Worm (Caenorhabditis elegans) whole organism, late embryonic: ENCODE results near the gene srh-118.

Experiments used
- K09A11.1 ChIP-seq: sonication (generic microtip); optimal IDR thresholded peaks from 2 replicates; lab custom pipeline; 2017; ENCODE audit warnings: antibody characterized with exemption, mild to moderate bottlenecking, missing genetic modification characterization, missing compliant biosample characterization; ENCODE audit not compliant: insufficient read depth
- Y22D7AL.16 ChIP-seq: sonication (generic microtip); optimal IDR thresholded peaks from 2 replicates; lab custom pipeline; 2016; ENCODE audit warnings: missing genetic modification characterization, missing compliant biosample characterization
- ahr-1 ChIP-seq: sonication (generic microtip); optimal IDR thresholded peaks from 2 replicates; lab custom pipeline; 2016; ENCODE audit warnings: missing genetic modification characterization, missing compliant biosample characterization
- ceh-14 ChIP-seq: sonication (generic microtip); optimal IDR thresholded peaks from 2 replicates; lab custom pipeline; 2016; ENCODE audit warnings: missing genotype, missing genetic modification characterization, missing compliant biosample characterization
- ceh-30 ChIP-seq: fragments of 150-350 bp; optimal IDR thresholded peaks from 2 replicates; lab custom pipeline; 2014; ENCODE audit warnings: missing biosample characterization, missing genetic modification characterization
- ceh-31 ChIP-seq: sonication (generic microtip); optimal IDR thresholded peaks from 2 replicates; lab custom pipeline; 2016; ENCODE audit warnings: missing genetic modification characterization, missing compliant biosample characterization
- ceh-48 ChIP-seq: sonication (generic microtip); optimal IDR thresholded peaks from 2 replicates; lab custom pipeline; 2016; ENCODE audit warnings: missing genetic modification characterization, inconsistent platforms, missing compliant biosample characterization
- ceh-6 ChIP-seq: fragments of 200-800 bp; sonication (Bioruptor generic); optimal IDR thresholded peaks from 2 replicates; lab custom pipeline; 2018; ENCODE audit warnings: mild to moderate bottlenecking, missing genetic modification characterization, missing compliant biosample characterization
- ceh-9 ChIP-seq: sonication (generic microtip); optimal IDR thresholded peaks from 2 replicates; lab custom pipeline; 2016; ENCODE audit warnings: mild to moderate bottlenecking, missing genetic modification characterization, inconsistent platforms, missing compliant biosample characterization
- dve-1 ChIP-seq: sonication (generic microtip); optimal IDR thresholded peaks from 2 replicates; lab custom pipeline; 2017; ENCODE audit warnings: antibody characterized with exemption, mild to moderate bottlenecking, missing genetic modification characterization, missing compliant biosample characterization
- elt-4 ChIP-seq: sonication (generic microtip); optimal IDR thresholded peaks from 2 replicates; lab custom pipeline; 2016; ENCODE audit warnings: missing genetic modification characterization, missing compliant biosample characterization
- ets-4 ChIP-seq: sonication (generic microtip); optimal IDR thresholded peaks from 2 replicates; lab custom pipeline; 2016; ENCODE audit warnings: missing genetic modification characterization, missing compliant biosample characterization
- eyg-1 ChIP-seq: sonication (generic microtip); optimal IDR thresholded peaks from 2 replicates; lab custom pipeline; 2016; ENCODE audit warnings: missing genotype, missing genetic modification characterization, missing compliant biosample characterization
- fkh-10 ChIP-seq: fragments of 150-350 bp; optimal IDR thresholded peaks from 2 replicates; lab custom pipeline; 2014; ENCODE audit warnings: missing biosample characterization, missing genetic modification reagents, missing genetic modification characterization
- gmeb-2 ChIP-seq: sonication (generic microtip); optimal IDR thresholded peaks from 2 replicates; lab custom pipeline; 2016; ENCODE audit warnings: missing genetic modification characterization, inconsistent platforms, missing compliant biosample characterization
- hlh-13 ChIP-seq: fragments of 200-800 bp; sonication (Bioruptor generic); optimal IDR thresholded peaks from 2 replicates; lab custom pipeline; 2018; ENCODE audit warnings: mild to moderate bottlenecking, missing genetic modification characterization, missing compliant biosample characterization
- hlh-15 ChIP-seq: sonication (generic microtip); optimal IDR thresholded peaks from 2 replicates; lab custom pipeline; 2016; ENCODE audit warnings: missing genetic modification characterization, missing compliant biosample characterization
- hlh-6 ChIP-seq: sonication (generic microtip); optimal IDR thresholded peaks from 2 replicates; lab custom pipeline; 2016; ENCODE audit warnings: missing genotype, missing genetic modification characterization, missing compliant biosample characterization
- lim-6 ChIP-seq: sonication (generic microtip); optimal IDR thresholded peaks from 2 replicates; lab custom pipeline; 2016; ENCODE audit warnings: missing genetic modification characterization, missing compliant biosample characterization
- lin-11 ChIP-seq: fragments of 200-800 bp; sonication (Bioruptor generic); optimal IDR thresholded peaks from 2 replicates; lab custom pipeline; 2018; ENCODE audit warnings: mild to moderate bottlenecking, missing genetic modification characterization, missing compliant biosample characterization
- madf-2 ChIP-seq: sonication (generic microtip); optimal IDR thresholded peaks from 2 replicates; lab custom pipeline; 2017; ENCODE audit warnings: missing genetic modification characterization, missing compliant biosample characterization
- mec-3 ChIP-seq: sonication (generic microtip); optimal IDR thresholded peaks from 2 replicates; lab custom pipeline; 2016; ENCODE audit warnings: borderline replicate concordance, missing genetic modification characterization, missing compliant biosample characterization
- nfya-1 ChIP-seq: sonication (generic microtip); optimal IDR thresholded peaks from 2 replicates; lab custom pipeline; 2017; ENCODE audit warnings: missing genetic modification characterization, mild to moderate bottlenecking, missing compliant biosample characterization, antibody characterized with exemption, moderate library complexity
- nhr-11 ChIP-seq: fragments of 150-350 bp; optimal IDR thresholded peaks from 2 replicates; lab custom pipeline; 2014; ENCODE audit warnings: missing biosample characterization, missing genetic modification characterization
- nhr-232 ChIP-seq: sonication (generic microtip); optimal IDR thresholded peaks from 2 replicates; lab custom pipeline; 2016; ENCODE audit warnings: missing genetic modification characterization, missing compliant biosample characterization
- odd-2 ChIP-seq: sonication (generic microtip); optimal IDR thresholded peaks from 2 replicates; lab custom pipeline; 2017; ENCODE audit warnings: antibody characterized with exemption, mild to moderate bottlenecking, missing genetic modification characterization, missing compliant biosample characterization
- pax-1 ChIP-seq: fragments of 150-350 bp; optimal IDR thresholded peaks from 2 replicates; lab custom pipeline; 2014; ENCODE audit warnings: missing biosample characterization, missing genetic modification characterization
- pha-4 ChIP-seq: fragments of 150-350 bp; optimal IDR thresholded peaks from 2 replicates; lab custom pipeline; 2018; ENCODE audit warnings: missing biosample characterization, missing genetic modification reagents, missing genetic modification characterization
- pros-1 ChIP-seq: fragments of 150-350 bp; optimal IDR thresholded peaks from 2 replicates; lab custom pipeline; 2014; ENCODE audit warnings: missing biosample characterization, missing genetic modification reagents, missing genetic modification characterization
- sdc-2 ChIP-seq: sonication (generic microtip); optimal IDR thresholded peaks from 2 replicates; lab custom pipeline; 2016; ENCODE audit warnings: missing genotype, missing genetic modification characterization, missing compliant biosample characterization
- sox-2 ChIP-seq: fragments of 200-800 bp; sonication (Bioruptor generic); IDR thresholded peaks from 2 replicates; pipeline ENCODE4 v1.3.6; 2022; ENCODE audit warnings: missing genetic modification reagents, missing genetic modification characterization, missing compliant biosample characterization
- unc-3 ChIP-seq, 2 experiments: fragments of 200-800 bp in 1 of 2; sonication (Bioruptor generic) in 1 of 2; sonication (generic microtip) in 1 of 2; conservative IDR thresholded peaks in 1 of 2; optimal IDR thresholded peaks in 1 of 2; 2 replicates each; pipeline versions ENCODE4 v1.3.6 to Lab custom; 2016 to 2022; ENCODE audit warnings: missing compliant biosample characterization in 2 of 2, missing genetic modification characterization in 2 of 2, missing genetic modification reagents in 1 of 2
- unc-55 ChIP-seq: sonication (generic microtip); optimal IDR thresholded peaks from 2 replicates; lab custom pipeline; 2017; ENCODE audit warnings: missing biosample characterization, missing genetic modification reagents, missing genetic modification characterization
- unc-86 ChIP-seq: sonication (generic microtip); optimal IDR thresholded peaks from 2 replicates; lab custom pipeline; 2016; ENCODE audit warnings: missing genetic modification characterization, missing compliant biosample characterization

srh-118 gene

ce11 chrV:17473699-17474098, 22.3 kb downstream of the srh-118 start, which contains the start of gene srh-123:
Gene srh-123 (plus strand): TSS chrV:17473999.
- no peak for TF ChIP-seq hlh-13 (GFP tag; lab: Kevin White, UChicago)
- TF ChIP-seq eyg-1 (tag; lab: Kevin White, UChicago) = no peak
- no peak for TF ChIP-seq hlh-15 (tag; lab: Kevin White, UChicago)
- TF ChIP-seq mec-3 (tag; lab: Kevin White, UChicago) = no peak
- no peak for TF ChIP-seq Y22D7AL.16 (tag; lab: Kevin White, UChicago)
- no peak for TF ChIP-seq K09A11.1 (tag; lab: Kevin White, UChicago)
- TF ChIP-seq nhr-232 (tag; lab: Kevin White, UChicago) = no peak
- TF ChIP-seq ceh-31 = no peak
- TF ChIP-seq lin-11 (tag; lab: Kevin White, UChicago) = no peak
- TF ChIP-seq madf-2 = no peak
- TF ChIP-seq ceh-6 (GFP tag; lab: Kevin White, UChicago) = no peak

ce11 chrV:17471564-17471963, 24.4 kb downstream of the srh-118 start, which contains the start of gene srh-235:
Gene srh-235 (minus strand): TSS chrV:17471664.
- TF ChIP-seq sdc-2 = no peak
- TF ChIP-seq fkh-10 (GFP tag; lab: Kevin White, UChicago) = no peak
- TF ChIP-seq ceh-31 = no peak
- TF ChIP-seq ceh-14 (tag; lab: Kevin White, UChicago) = no peak
- no peak for TF ChIP-seq gmeb-2 (tag; lab: Kevin White, UChicago)
- no peak for TF ChIP-seq lin-11 (tag; lab: Kevin White, UChicago)
- no peak for TF ChIP-seq lim-6
- no peak for TF ChIP-seq mec-3 (tag; lab: Kevin White, UChicago)
- no peak for TF ChIP-seq nhr-11 (tag; lab: Kevin White, UChicago)
- TF ChIP-seq unc-3 (GFP tag; conservative IDR thresholded peaks at IDR 0.05; lab: Robert Waterston, UW) = no peak
- TF ChIP-seq unc-3 (tag; optimal IDR thresholded peaks at IDR 0.05; lab: Kevin White, UChicago) = no peak
- no peak for TF ChIP-seq eyg-1 (tag; lab: Kevin White, UChicago)
- no peak for TF ChIP-seq ahr-1 (tag; lab: Kevin White, UChicago)
- no peak for TF ChIP-seq hlh-6 (tag; lab: Kevin White, UChicago)
- no peak for TF ChIP-seq odd-2 (tag; lab: Kevin White, UChicago)
- no peak for TF ChIP-seq Y22D7AL.16 (tag; lab: Kevin White, UChicago)
- no peak for TF ChIP-seq pros-1 (tag; lab: Kevin White, UChicago)

- TF ChIP-seq hlh-13 (GFP tag; lab: Kevin White, UChicago) (no peak), dve-1 (tag; lab: Kevin White, UChicago) (no peak)
Observed at ce11 chrV:17469180-17469579, 26.8 kb downstream of the srh-118 start, which contains the start of gene F20E11.17. Gene F20E11.17 (minus strand): TSS chrV:17469280.

ce11 chrV:17467881-17468280, 28.1 kb downstream of the srh-118 start:
- no peak for TF ChIP-seq pha-4 (tag; lab: Kevin White, UChicago)
- no peak for TF ChIP-seq nhr-11 (tag; lab: Kevin White, UChicago)
- TF ChIP-seq gmeb-2 (tag; lab: Kevin White, UChicago) = no peak
- TF ChIP-seq pax-1 (tag; lab: Kevin White, UChicago) = no peak
- no peak for TF ChIP-seq fkh-10 (GFP tag; lab: Kevin White, UChicago)
- TF ChIP-seq ceh-30 = no peak
- TF ChIP-seq ceh-9 (tag; lab: Kevin White, UChicago) = no peak
- TF ChIP-seq ceh-48 (tag; lab: Kevin White, UChicago) = no peak
- TF ChIP-seq ets-4 = no peak
- TF ChIP-seq hlh-15 (tag; lab: Kevin White, UChicago) = no peak
- no peak for TF ChIP-seq unc-86 (tag; lab: Kevin White, UChicago)
- TF ChIP-seq elt-4 (tag; lab: Kevin White, UChicago) = no peak
- TF ChIP-seq sox-2 (GFP tag; lab: Robert Waterston, UW) = no peak
- no peak for TF ChIP-seq unc-55 (GFP tag; lab: Kevin White, UChicago)
- TF ChIP-seq nfya-1 (tag; lab: Kevin White, UChicago) = no peak
